Fruit fly (Drosophila melanogaster) Kc167 (cell line): Measurements from ENCODE around the gene fax.

ENCODE experiments used
- Sin3A ChIP-seq: fragments of >200 bp; optimal IDR thresholded peaks from 2 replicates; lab custom pipeline; 2018; ENCODE audit warnings: missing external identifiers
- h ChIP-seq: fragments of >200 bp; optimal IDR thresholded peaks from 3 replicates; lab custom pipeline; 2018; ENCODE audit warnings: missing external identifiers

DNA sequence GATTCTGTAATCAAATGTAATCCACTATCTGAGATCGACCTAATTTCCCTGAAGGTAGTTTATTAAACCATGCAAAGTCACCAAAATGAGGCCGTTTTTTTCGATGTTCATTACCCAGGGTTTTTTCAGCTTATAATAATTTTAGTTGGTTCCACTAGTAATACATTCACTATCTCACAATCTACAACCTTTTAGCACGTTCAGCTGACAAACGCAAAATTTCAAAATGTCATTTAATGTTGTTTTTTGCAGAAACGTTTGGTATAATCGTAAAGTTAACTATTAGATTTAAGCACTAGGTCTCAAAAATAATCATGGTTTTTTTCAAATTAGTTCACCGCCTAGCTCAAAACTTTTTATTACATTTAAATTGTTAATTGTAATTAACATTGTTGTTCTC is 11.5 kb downstream of the fax start, which contains the start of gene CG44836:
- TF ChIP-seq h, result no peak
- no peak for TF ChIP-seq Sin3A
